Worm (Caenorhabditis elegans) whole organism, midembryonic: ENCODE measurements around the gene H25P19.1.

Source experiments
- T22C8.4 ChIP-seq: fragments of 200-800 bp; sonication (Bioruptor generic); IDR thresholded peaks from 2 replicates; pipeline ENCODE4 v1.3.6; 2022; ENCODE audit warnings: missing genetic modification characterization, missing compliant biosample characterization
- cog-1 ChIP-seq: sonication (generic microtip); optimal IDR thresholded peaks from 2 replicates; lab custom pipeline; 2016; ENCODE audit warnings: missing genetic modification characterization, missing compliant biosample characterization
- flt-1 ChIP-seq: fragments of 200-800 bp; sonication (Bioruptor generic); IDR thresholded peaks from 2 replicates; pipeline ENCODE4 v1.3.6; 2022; ENCODE audit warnings: missing genetic modification characterization, missing compliant biosample characterization
- klf-2 ChIP-seq: fragments of 200-800 bp; sonication (Bioruptor generic); conservative IDR thresholded peaks from 2 replicates; pipeline ENCODE4 v1.3.6; 2022; ENCODE audit warnings: missing genetic modification reagents, missing genetic modification characterization, missing compliant biosample characterization
- med-1 ChIP-seq: sonication (generic microtip); optimal IDR thresholded peaks from 2 replicates; lab custom pipeline; 2017; ENCODE audit warnings: missing genetic modification characterization, mild to moderate bottlenecking, missing compliant biosample characterization, antibody characterized with exemption, missing genetic modification reagents; ENCODE audit not compliant: insufficient read depth
- ref-1 ChIP-seq: fragments of 200-800 bp; sonication (Bioruptor generic); conservative IDR thresholded peaks from 2 replicates; pipeline ENCODE4 v1.3.6; 2022; ENCODE audit warnings: missing genetic modification reagents, missing genetic modification characterization, missing compliant biosample characterization
- tab-1 ChIP-seq: fragments of 200-800 bp; sonication (Bioruptor generic); IDR thresholded peaks from 2 replicates; pipeline ENCODE4 v1.3.6; 2022; ENCODE audit warnings: missing genetic modification characterization, missing compliant biosample characterization
- ztf-23 ChIP-seq: fragments of 200-800 bp; sonication (Bioruptor generic); IDR thresholded peaks from 2 replicates; pipeline ENCODE4 v1.3.6; 2022; ENCODE audit warnings: missing genetic modification reagents, missing genetic modification characterization, missing compliant biosample characterization
- ztf-29 ChIP-seq: fragments of 200-800 bp; sonication (Bioruptor generic); IDR thresholded peaks from 2 replicates; pipeline ENCODE4 v1.3.6; 2022; ENCODE audit warnings: missing genetic modification reagents, missing genetic modification characterization, missing compliant biosample characterization

Gene H25P19.1

ce11 chrV:726573-727483 lies 39.3 kb downstream of the H25P19.1 start:
- no peak for TF ChIP-seq tab-1 (GFP tag; lab: Robert Waterston, UW)
- no peak for TF ChIP-seq cog-1 (tag; lab: Kevin White, UChicago)
- TF ChIP-seq med-1, result no peak
- TF ChIP-seq T22C8.4 (GFP tag; lab: Robert Waterston, UW), result no peak
- no peak for TF ChIP-seq ztf-23 (GFP tag; lab: Robert Waterston, UW)
- TF ChIP-seq klf-2 (GFP tag; lab: Robert Waterston, UW), result no peak
- TF ChIP-seq ztf-29 (GFP tag; lab: Robert Waterston, UW), result no peak
- TF ChIP-seq flt-1 (GFP tag; lab: Robert Waterston, UW), result no peak
- TF ChIP-seq ref-1 (GFP tag; lab: Robert Waterston, UW), result no peak

ce11 chrV:727484-728351 lies 40.2 kb downstream of the H25P19.1 start, which contains the start of the genes icl-1 and srh-2:
icl-1 (minus strand) TSS chrV:728004.
srh-2 (plus strand) TSS chrV:728301.
- TF ChIP-seq ztf-23 (GFP tag; lab: Robert Waterston, UW) (no peak), med-1 (no peak), cog-1 (tag; lab: Kevin White, UChicago) (no peak), klf-2 (GFP tag; lab: Robert Waterston, UW) (no peak), flt-1 (GFP tag; lab: Robert Waterston, UW) (no peak), tab-1 (GFP tag; lab: Robert Waterston, UW) (no peak)

ce11 chrV:728822-729493 lies 41.5 kb downstream of the H25P19.1 start:
- TF ChIP-seq flt-1 (GFP tag; lab: Robert Waterston, UW) (no peak), ref-1 (GFP tag; lab: Robert Waterston, UW) (no peak), ztf-23 (GFP tag; lab: Robert Waterston, UW) (no peak), med-1 (no peak), ztf-29 (GFP tag; lab: Robert Waterston, UW) (no peak), T22C8.4 (GFP tag; lab: Robert Waterston, UW) (no peak)

- TF ChIP-seq ref-1 (GFP tag; lab: Robert Waterston, UW) (no peak), cog-1 (tag; lab: Kevin White, UChicago) (no peak), klf-2 (GFP tag; lab: Robert Waterston, UW) (no peak), ztf-29 (GFP tag; lab: Robert Waterston, UW) (no peak), flt-1 (GFP tag; lab: Robert Waterston, UW) (no peak), ztf-23 (GFP tag; lab: Robert Waterston, UW) (no peak), med-1 (no peak), T22C8.4 (GFP tag; lab: Robert Waterston, UW) (no peak), tab-1 (GFP tag; lab: Robert Waterston, UW) (no peak)
Observed at ce11 chrV:730216-730615, 42.7 kb downstream of the H25P19.1 start.

- TF ChIP-seq cog-1 (tag; lab: Kevin White, UChicago) (peak; percentile 50), flt-1 (GFP tag; lab: Robert Waterston, UW) (no peak), ref-1 (GFP tag; lab: Robert Waterston, UW) (no peak)
Observed at ce11 chrV:731330-731729, 43.8 kb downstream of the H25P19.1 start.

ce11 chrV:736171-736570 lies 48.7 kb downstream of the H25P19.1 start, which contains the start of gene srj-25:
srj-25 (minus strand) TSS chrV:736271.
- TF ChIP-seq flt-1 (GFP tag; lab: Robert Waterston, UW), result no peak
- TF ChIP-seq tab-1 (GFP tag; lab: Robert Waterston, UW), result no peak
- no peak for TF ChIP-seq ztf-29 (GFP tag; lab: Robert Waterston, UW)
- TF ChIP-seq klf-2 (GFP tag; lab: Robert Waterston, UW), result no peak
- TF ChIP-seq ref-1 (GFP tag; lab: Robert Waterston, UW), result no peak
- TF ChIP-seq T22C8.4 (GFP tag; lab: Robert Waterston, UW), result no peak
- no peak for TF ChIP-seq med-1
- TF ChIP-seq cog-1 (tag; lab: Kevin White, UChicago), result no peak
- TF ChIP-seq ztf-23 (GFP tag; lab: Robert Waterston, UW), result no peak

- TF ChIP-seq med-1 (no peak), ref-1 (GFP tag; lab: Robert Waterston, UW) (no peak), klf-2 (GFP tag; lab: Robert Waterston, UW) (no peak), T22C8.4 (GFP tag; lab: Robert Waterston, UW) (no peak), flt-1 (GFP tag; lab: Robert Waterston, UW) (no peak)
Observed at ce11 chrV:738770-739169, 51.3 kb downstream of the H25P19.1 start, which contains the start of gene srj-24. srj-24 (minus strand) TSS chrV:738870.
